Worm (Caenorhabditis elegans) whole organism, midembryonic: ENCODE measurements around the gene F09G8.10.

ENCODE experiments used
- T22C8.4 ChIP-seq: fragments of 200-800 bp; sonication (Bioruptor generic); IDR thresholded peaks from 2 replicates; pipeline ENCODE4 v1.3.6; 2022; ENCODE audit warnings: missing genetic modification characterization, missing compliant biosample characterization
- cog-1 ChIP-seq: sonication (generic microtip); optimal IDR thresholded peaks from 2 replicates; lab custom pipeline; 2016; ENCODE audit warnings: missing genetic modification characterization, missing compliant biosample characterization
- flt-1 ChIP-seq: fragments of 200-800 bp; sonication (Bioruptor generic); IDR thresholded peaks from 2 replicates; pipeline ENCODE4 v1.3.6; 2022; ENCODE audit warnings: missing genetic modification characterization, missing compliant biosample characterization
- klf-2 ChIP-seq: fragments of 200-800 bp; sonication (Bioruptor generic); conservative IDR thresholded peaks from 2 replicates; pipeline ENCODE4 v1.3.6; 2022; ENCODE audit warnings: missing genetic modification reagents, missing genetic modification characterization, missing compliant biosample characterization
- med-1 ChIP-seq: sonication (generic microtip); optimal IDR thresholded peaks from 2 replicates; lab custom pipeline; 2017; ENCODE audit warnings: missing genetic modification characterization, mild to moderate bottlenecking, missing compliant biosample characterization, antibody characterized with exemption, missing genetic modification reagents; ENCODE audit not compliant: insufficient read depth
- ref-1 ChIP-seq: fragments of 200-800 bp; sonication (Bioruptor generic); conservative IDR thresholded peaks from 2 replicates; pipeline ENCODE4 v1.3.6; 2022; ENCODE audit warnings: missing genetic modification reagents, missing genetic modification characterization, missing compliant biosample characterization
- tab-1 ChIP-seq: fragments of 200-800 bp; sonication (Bioruptor generic); IDR thresholded peaks from 2 replicates; pipeline ENCODE4 v1.3.6; 2022; ENCODE audit warnings: missing genetic modification characterization, missing compliant biosample characterization
- ztf-23 ChIP-seq: fragments of 200-800 bp; sonication (Bioruptor generic); IDR thresholded peaks from 2 replicates; pipeline ENCODE4 v1.3.6; 2022; ENCODE audit warnings: missing genetic modification reagents, missing genetic modification characterization, missing compliant biosample characterization
- ztf-29 ChIP-seq: fragments of 200-800 bp; sonication (Bioruptor generic); IDR thresholded peaks from 2 replicates; pipeline ENCODE4 v1.3.6; 2022; ENCODE audit warnings: missing genetic modification reagents, missing genetic modification characterization, missing compliant biosample characterization

ce11 chrIII:8286003-8286402 lies 14.0 kb upstream of the F09G8.10 start:
- TF ChIP-seq ztf-29 (GFP tag; lab: Robert Waterston, UW) = no peak
- TF ChIP-seq tab-1 (GFP tag; lab: Robert Waterston, UW) = no peak
- TF ChIP-seq cog-1 = no peak
- TF ChIP-seq med-1 (GFP tag; lab: Kevin White, UChicago) = no peak
- no peak for TF ChIP-seq flt-1 (GFP tag; lab: Robert Waterston, UW)
- no peak for TF ChIP-seq ref-1 (GFP tag; lab: Robert Waterston, UW)
- TF ChIP-seq klf-2 = no peak
- TF ChIP-seq ztf-23 (GFP tag; lab: Robert Waterston, UW) = no peak
- no peak for TF ChIP-seq T22C8.4
